Worm (Caenorhabditis elegans): ENCODE data around the gene flp-1.

ce11 chrIV:9184547-9184946 lies 40.0 kb downstream of the flp-1 start, which contains the start of gene C07C7.1:
- TF ChIP-seq lin-13 (GFP tag; optimal IDR thresholded peaks at IDR 0.05) (no peak), nhr-28 (tag; optimal IDR thresholded peaks at IDR 0.05) (no peak), unc-62 (GFP tag; optimal IDR thresholded peaks at IDR 0.05) (no peak), ztf-11 (tag; optimal IDR thresholded peaks at IDR 0.05) (no peak), egl-27 (tag; optimal IDR thresholded peaks at IDR 0.05) (no peak), ceh-88 (GFP tag; IDR thresholded peaks at IDR 0.05) (no peak), zag-1 (tag; optimal IDR thresholded peaks at IDR 0.05) (no peak), lin-15B (tag; optimal IDR thresholded peaks at IDR 0.05) (no peak), nhr-19 (GFP tag; conservative IDR thresholded peaks at IDR 0.05) (no peak)

All from whole organism, L1 larva.